Worm (Caenorhabditis elegans): ENCODE measurements around the gene ubh-3.

ubh-3 gene

ce11 chrV:6487878-6488277 lies 20.7 kb downstream of the ubh-3 start (continued):
- TF ChIP-seq dox-1 (GFP tag; IDR thresholded peaks at IDR 0.05): peak; percentile 22; the same call in 1 of the 2 replicates
- TF ChIP-seq T26A5.8 (tag; optimal IDR thresholded peaks at IDR 0.05): no peak
- TF ChIP-seq ceh-40 (GFP tag; IDR thresholded peaks at IDR 0.05): no peak
- peak in 1 of 2 experiments; percentile 48 for TF ChIP-seq let-607 (tag; optimal IDR thresholded peaks at IDR 0.05)

- TF ChIP-seq gei-17 (GFP tag; optimal IDR thresholded peaks at IDR 0.05) (no peak), Y56A3A.18 (GFP tag; IDR thresholded peaks at IDR 0.05) (no peak), efl-1 (GFP tag; optimal IDR thresholded peaks at IDR 0.05) (no peak), rcor-1 (GFP tag; IDR thresholded peaks at IDR 0.05) (no peak), hmg-20 (GFP tag; IDR thresholded peaks at IDR 0.05) (no peak), Y53G8AR.9 (GFP tag; conservative IDR thresholded peaks at IDR 0.05) (no peak), tbp1 (GFP tag; optimal IDR thresholded peaks at IDR 0.05) (no peak), nfya-2 (GFP tag; IDR thresholded peaks at IDR 0.05) (no peak), dpff-1 (tag; optimal IDR thresholded peaks at IDR 0.05) (no peak), B0336.3 (GFP tag; IDR thresholded peaks at IDR 0.05) (no peak), ztf-18 (tag; optimal IDR thresholded peaks at IDR 0.05) (no peak), mel-28 (tag; optimal IDR thresholded peaks at IDR 0.05; ENCODE audit: borderline replicate concordance) (no peak)
Observed at ce11 chrV:6485109-6485508, 23.5 kb downstream of the ubh-3 start.

- TF ChIP-seq nfya-1 (tag; optimal IDR thresholded peaks at IDR 0.05; ENCODE audit: borderline replicate concordance, insufficient read depth) (no peak), lir-1 (GFP tag; conservative IDR thresholded peaks at IDR 0.05) (no peak), attf-5 (GFP tag; optimal IDR thresholded peaks at IDR 0.05) (peak; percentile 11), nhr-80 (tag; optimal IDR thresholded peaks at IDR 0.05) (peak; percentile 90)
Observed at ce11 chrV:6476026-6476425, 32.6 kb downstream of the ubh-3 start.

ce11 chrV:6471208-6471607 lies 37.4 kb downstream of the ubh-3 start:
- no peak for TF ChIP-seq T07F8.4 (tag; optimal IDR thresholded peaks at IDR 0.05)
- no peak for TF ChIP-seq attf-3 (GFP tag; conservative IDR thresholded peaks at IDR 0.05)
- TF ChIP-seq efl-1 (GFP tag; optimal IDR thresholded peaks at IDR 0.05): no peak
- no peak for TF ChIP-seq T26A5.8 (tag; optimal IDR thresholded peaks at IDR 0.05)
- TF ChIP-seq unc-62 (GFP tag; optimal IDR thresholded peaks at IDR 0.05): no peak
- TF ChIP-seq pha-4 (tag; optimal IDR thresholded peaks at IDR 0.05): no peak
- TF ChIP-seq F22D6.2 (tag; optimal IDR thresholded peaks at IDR 0.05): no peak
- no peak for TF ChIP-seq hrde-1 (tag; optimal IDR thresholded peaks at IDR 0.05; ENCODE audit: borderline replicate concordance)
- TF ChIP-seq F57C9.4 (tag; optimal IDR thresholded peaks at IDR 0.05): no peak
- no peak for TF ChIP-seq C17E4.6 (GFP tag; IDR thresholded peaks at IDR 0.05)
- no peak for TF ChIP-seq xnd-1 (tag; optimal IDR thresholded peaks at IDR 0.05)
- no peak for TF ChIP-seq F39B2.1 (GFP tag; IDR thresholded peaks at IDR 0.05)
- TF ChIP-seq lin-54 (GFP tag; optimal IDR thresholded peaks at IDR 0.05): no peak
- no peak for TF ChIP-seq tbp1 (GFP tag; optimal IDR thresholded peaks at IDR 0.05)

ce11 chrV:6467676-6468075 lies 40.9 kb downstream of the ubh-3 start:
- TF ChIP-seq nfya-2 (GFP tag; IDR thresholded peaks at IDR 0.05) (no peak), lin-35 (GFP tag; optimal IDR thresholded peaks at IDR 0.05) (no peak), hmg-20 (GFP tag; IDR thresholded peaks at IDR 0.05) (no peak), rpc-1 (optimal IDR thresholded peaks at IDR 0.05) (no peak), rpc-1 (tag; optimal IDR thresholded peaks at IDR 0.05) (no peak), F23B12.7 (tag; optimal IDR thresholded peaks at IDR 0.05; ENCODE audit: insufficient read depth) (no peak), snpc-1.3 (tag; optimal IDR thresholded peaks at IDR 0.05; ENCODE audit: insufficient read depth) (no peak), B0035.1 (tag; optimal IDR thresholded peaks at IDR 0.05) (no peak), snpc-4 (GFP tag; optimal IDR thresholded peaks at IDR 0.05) (no peak), snpc-4 (tag; optimal IDR thresholded peaks at IDR 0.05) (no peak), sdz-38 (tag; optimal IDR thresholded peaks at IDR 0.05) (no peak), let-607 (tag; optimal IDR thresholded peaks at IDR 0.05) (no peak), F49E8.2 (tag; optimal IDR thresholded peaks at IDR 0.05; ENCODE audit: insufficient read depth) (no peak), sea-2 (GFP tag; IDR thresholded peaks at IDR 0.05) (no peak), madf-3 (GFP tag; IDR thresholded peaks at IDR 0.05) (no peak), fkh-3 (tag; optimal IDR thresholded peaks at IDR 0.05) (no peak)
